Fruit fly (Drosophila melanogaster) whole organism, embryonic: ENCODE measurements around the gene CG5446.

Experiments used
- B-H2 ChIP-seq: fragments of 200-800 bp; sonication (Bioruptor generic); optimal IDR thresholded peaks from 2 replicates; lab custom pipeline; 2018; ENCODE audit warnings: missing biosample characterization, mild to moderate bottlenecking, missing genetic modification characterization
- CG1024 ChIP-seq: fragments of 200-800 bp; sonication (Bioruptor generic); IDR thresholded peaks from 2 replicates; pipeline ENCODE4 v1.3.6; 2022; ENCODE audit warnings: missing biosample characterization, missing genetic modification characterization
- CG11085 ChIP-seq: fragments of 200-800 bp; sonication (Bioruptor generic); IDR thresholded peaks from 2 replicates; pipeline ENCODE4 v1.3.6; 2022; ENCODE audit warnings: missing biosample characterization, missing genetic modification characterization
- CG14050 ChIP-seq: fragments of 200-800 bp; sonication (Bioruptor generic); IDR thresholded peaks from 3 replicates; pipeline ENCODE4 v1.3.6; 2022; ENCODE audit warnings: missing biosample characterization, missing genetic modification characterization
- CG17612 ChIP-seq: fragments of 200-800 bp; sonication (Bioruptor generic); IDR thresholded peaks from 2 replicates; pipeline ENCODE4 v1.3.6; 2022; ENCODE audit warnings: missing biosample characterization, missing genetic modification characterization
- CG17912 ChIP-seq: fragments of 200-800 bp; sonication (Bioruptor generic); optimal IDR thresholded peaks from 2 replicates; lab custom pipeline; 2018; ENCODE audit warnings: missing biosample characterization, mild to moderate bottlenecking, missing genetic modification characterization
- CG18476 ChIP-seq: fragments of 200-800 bp; sonication (Bioruptor generic); optimal IDR thresholded peaks from 2 replicates; lab custom pipeline; 2016; ENCODE audit warnings: missing biosample characterization, mild to moderate bottlenecking, missing genetic modification characterization
- CG18764 ChIP-seq: fragments of 200-800 bp; sonication (Bioruptor generic); optimal IDR thresholded peaks from 3 replicates; lab custom pipeline; 2016; ENCODE audit warnings: missing biosample characterization, missing genetic modification characterization
- CG2199 ChIP-seq: fragments of 200-800 bp; sonication (Bioruptor generic); IDR thresholded peaks from 3 replicates; pipeline ENCODE4 v1.3.6; 2022; ENCODE audit warnings: missing biosample characterization, missing genetic modification characterization
- CG32767 ChIP-seq: fragments of 200-800 bp; sonication (Bioruptor generic); IDR thresholded peaks from 2 replicates; pipeline ENCODE4 v1.3.6; 2022; ENCODE audit warnings: missing biosample characterization, missing genetic modification characterization
- CG34224 ChIP-seq: fragments of 200-800 bp; sonication (Bioruptor generic); IDR thresholded peaks from 3 replicates; pipeline ENCODE4 v1.3.6; 2022; ENCODE audit warnings: missing biosample characterization, missing genetic modification characterization; ENCODE audit not compliant: partially characterized antibody
- CG3847 ChIP-seq: fragments of 200-800 bp; sonication (Bioruptor generic); IDR thresholded peaks from 2 replicates; pipeline ENCODE4 v1.3.6; 2022; ENCODE audit warnings: missing biosample characterization, missing genetic modification characterization
- CG3995 ChIP-seq: fragments of 200-800 bp; sonication (Bioruptor generic); optimal IDR thresholded peaks from 3 replicates; lab custom pipeline; 2016; ENCODE audit warnings: missing biosample characterization, missing genetic modification characterization
- CG5245 ChIP-seq: fragments of 200-800 bp; sonication (Bioruptor generic); optimal IDR thresholded peaks from 3 replicates; lab custom pipeline; 2016; ENCODE audit warnings: missing biosample characterization, missing genetic modification characterization
- CG6175 ChIP-seq: fragments of 200-800 bp; sonication (Bioruptor generic); IDR thresholded peaks from 3 replicates; pipeline ENCODE4 v1.3.6; 2022; ENCODE audit warnings: missing biosample characterization, missing genetic modification characterization
- Dip2 ChIP-seq: fragments of 200-800 bp; sonication (Bioruptor generic); IDR thresholded peaks from 2 replicates; pipeline ENCODE4 v1.3.6; 2022; ENCODE audit warnings: missing biosample characterization, missing genetic modification characterization
- Dp ChIP-seq: fragments of 200-800 bp; sonication (Bioruptor generic); optimal IDR thresholded peaks from 2 replicates; lab custom pipeline; 2018; ENCODE audit warnings: missing biosample characterization, mild to moderate bottlenecking, missing genetic modification characterization, moderate library complexity
- Fer1 ChIP-seq: fragments of 200-800 bp; sonication (Bioruptor generic); optimal IDR thresholded peaks from 2 replicates; lab custom pipeline; 2017; ENCODE audit warnings: missing biosample characterization, mild to moderate bottlenecking, missing genetic modification characterization
- HmgZ ChIP-seq: fragments of 200-800 bp; sonication (Bioruptor generic); optimal IDR thresholded peaks from 2 replicates; lab custom pipeline; 2018; ENCODE audit warnings: missing biosample characterization, mild to moderate bottlenecking, missing genetic modification characterization
- Hr51 ChIP-seq, 2 experiments: fragments of 200-800 bp; sonication (Bioruptor generic); optimal IDR thresholded peaks; 2 replicates in 1 of 2; 3 replicates in 1 of 2; lab custom pipeline; 2016 to 2018; ENCODE audit warnings: missing biosample characterization in 2 of 2, missing genetic modification characterization in 2 of 2, mild to moderate bottlenecking in 1 of 2, moderate library complexity in 1 of 2
- Hsf ChIP-seq: fragments of 200-800 bp; sonication (Bioruptor generic); optimal IDR thresholded peaks from 3 replicates; lab custom pipeline; 2016; ENCODE audit warnings: missing biosample characterization, missing genetic modification characterization
- Lhr ChIP-seq: fragments of 200-800 bp; sonication (Bioruptor generic); optimal IDR thresholded peaks from 3 replicates; lab custom pipeline; 2017; ENCODE audit warnings: mild to moderate bottlenecking, missing biosample characterization, missing genetic modification reagents, missing genetic modification characterization
- Lpt ChIP-seq: fragments of >200 bp; optimal IDR thresholded peaks from 2 replicates; lab custom pipeline; 2018; ENCODE audit warnings: missing biosample characterization, missing genetic modification characterization
- Mad ChIP-seq: fragments of 200-800 bp; sonication (Bioruptor generic); optimal IDR thresholded peaks from 2 replicates; lab custom pipeline; 2016; ENCODE audit warnings: missing biosample characterization, missing genetic modification characterization
- Meics ChIP-seq: fragments of 200-800 bp; sonication (Bioruptor generic); optimal IDR thresholded peaks from 2 replicates; lab custom pipeline; 2017; ENCODE audit warnings: missing biosample characterization, mild to moderate bottlenecking, missing genetic modification characterization
- Mrtf ChIP-seq: fragments of 200-800 bp; sonication (Bioruptor generic); IDR thresholded peaks from 3 replicates; pipeline ENCODE4 v1.3.6; 2022; ENCODE audit warnings: missing biosample characterization, missing genetic modification characterization
- NC2α ChIP-seq: fragments of 200-800 bp; sonication (Bioruptor generic); optimal IDR thresholded peaks from 2 replicates; lab custom pipeline; 2016; ENCODE audit warnings: missing biosample characterization, missing genetic modification characterization
- Opbp ChIP-seq: fragments of 200-800 bp; sonication (Bioruptor generic); IDR thresholded peaks from 3 replicates; pipeline ENCODE4 v1.3.6; 2022; ENCODE audit warnings: missing biosample characterization, missing genetic modification characterization; ENCODE audit not compliant: partially characterized antibody
- Spps ChIP-seq: fragments of 200-800 bp; sonication (Bioruptor generic); optimal IDR thresholded peaks from 2 replicates; lab custom pipeline; 2018; ENCODE audit warnings: missing biosample characterization, mild to moderate bottlenecking, missing genetic modification characterization
- Sry-δ ChIP-seq: fragments of 200-800 bp; sonication (Bioruptor generic); optimal IDR thresholded peaks from 2 replicates; lab custom pipeline; 2016; ENCODE audit warnings: missing biosample characterization, missing genetic modification characterization
- Tbp ChIP-seq: fragments of >200 bp; optimal IDR thresholded peaks from 2 replicates; lab custom pipeline; 2018; ENCODE audit warnings: missing biosample characterization, missing genetic modification characterization
- Usf ChIP-seq: fragments of 200-800 bp; sonication (Bioruptor generic); optimal IDR thresholded peaks from 2 replicates; lab custom pipeline; 2017; ENCODE audit warnings: missing genotype, missing biosample characterization, missing genetic modification characterization
- ap ChIP-seq: fragments of 200-800 bp; sonication (Bioruptor generic); IDR thresholded peaks from 2 replicates; pipeline ENCODE4 v1.3.6; 2022; ENCODE audit warnings: missing biosample characterization, missing genetic modification characterization
- ato ChIP-seq: fragments of 200-800 bp; sonication (Bioruptor generic); IDR thresholded peaks from 2 replicates; pipeline ENCODE4 v1.3.6; 2022; ENCODE audit warnings: missing biosample characterization, missing genetic modification characterization; ENCODE audit not compliant: partially characterized antibody
- bigmax ChIP-seq: fragments of 200-800 bp; sonication (Bioruptor generic); optimal IDR thresholded peaks from 2 replicates; lab custom pipeline; 2018; ENCODE audit warnings: missing biosample characterization, mild to moderate bottlenecking, missing genetic modification characterization
- caup ChIP-seq: fragments of 200-800 bp; sonication (Bioruptor generic); optimal IDR thresholded peaks from 3 replicates; lab custom pipeline; 2017; ENCODE audit warnings: missing biosample characterization, mild to moderate bottlenecking, missing genetic modification characterization, moderate library complexity; ENCODE audit not compliant: severe bottlenecking
- chinmo ChIP-seq: fragments of 200-800 bp; sonication (Bioruptor generic); IDR thresholded peaks from 4 replicates; pipeline ENCODE4 v1.3.6; 2022; ENCODE audit warnings: missing biosample characterization, missing genetic modification characterization; ENCODE audit not compliant: partially characterized antibody
- dm ChIP-seq: fragments of 200-800 bp; sonication (Bioruptor generic); optimal IDR thresholded peaks from 3 replicates; lab custom pipeline; 2016; ENCODE audit warnings: missing biosample characterization, missing genetic modification characterization
- dmrt11E ChIP-seq: fragments of 200-800 bp; sonication (Bioruptor generic); optimal IDR thresholded peaks from 3 replicates; lab custom pipeline; 2018; ENCODE audit warnings: missing biosample characterization, mild to moderate bottlenecking, missing genetic modification characterization, moderate library complexity
- esg ChIP-seq: fragments of 200-800 bp; sonication (Bioruptor generic); conservative IDR thresholded peaks from 2 replicates; pipeline ENCODE4 v1.3.6; 2022; ENCODE audit warnings: missing biosample characterization, missing genetic modification characterization
- eyg ChIP-seq: fragments of 200-800 bp; sonication (Bioruptor generic); optimal IDR thresholded peaks from 3 replicates; lab custom pipeline; 2016; ENCODE audit warnings: missing biosample characterization, missing genetic modification characterization
- fd64A ChIP-seq: fragments of 200-800 bp; sonication (Bioruptor generic); optimal IDR thresholded peaks from 3 replicates; lab custom pipeline; 2018; ENCODE audit warnings: missing biosample characterization, mild to moderate bottlenecking, missing genetic modification characterization
- fd96Cb ChIP-seq: fragments of 200-800 bp; sonication (Bioruptor generic); optimal IDR thresholded peaks from 2 replicates; lab custom pipeline; 2018; ENCODE audit warnings: missing biosample characterization, mild to moderate bottlenecking, missing genetic modification characterization, moderate library complexity
- grn ChIP-seq: fragments of 200-800 bp; sonication (Bioruptor generic); optimal IDR thresholded peaks from 3 replicates; lab custom pipeline; 2017; ENCODE audit warnings: missing biosample characterization, missing genetic modification characterization
- hth ChIP-seq: fragments of >200 bp; optimal IDR thresholded peaks from 2 replicates; lab custom pipeline; 2017; ENCODE audit warnings: inconsistent platforms
- kay ChIP-seq: fragments of 200-800 bp; sonication (Bioruptor generic); optimal IDR thresholded peaks from 2 replicates; lab custom pipeline; 2016; ENCODE audit warnings: missing biosample characterization, missing genetic modification characterization
- maf-S ChIP-seq: fragments of 200-800 bp; sonication (Bioruptor generic); optimal IDR thresholded peaks from 2 replicates; lab custom pipeline; 2016; ENCODE audit warnings: missing biosample characterization, missing genetic modification characterization
- psq ChIP-seq: fragments of 200-800 bp; sonication (Bioruptor generic); optimal IDR thresholded peaks from 2 replicates; lab custom pipeline; 2017; ENCODE audit warnings: missing biosample characterization, missing genetic modification characterization
- sens-2 ChIP-seq: fragments of 200-800 bp; sonication (Bioruptor generic); IDR thresholded peaks from 2 replicates; pipeline ENCODE4 v1.3.6; 2022; ENCODE audit warnings: missing biosample characterization, missing genetic modification characterization
- sob ChIP-seq: fragments of 200-800 bp; sonication (Bioruptor generic); IDR thresholded peaks from 2 replicates; pipeline ENCODE4 v1.3.6; 2022; ENCODE audit warnings: missing biosample characterization, missing genetic modification characterization
- stc ChIP-seq: fragments of 200-800 bp; sonication (Bioruptor generic); IDR thresholded peaks from 2 replicates; pipeline ENCODE4 v1.3.6; 2022; ENCODE audit warnings: missing biosample characterization, missing genetic modification characterization
- vnd ChIP-seq: fragments of 200-800 bp; sonication (Bioruptor generic); IDR thresholded peaks from 3 replicates; pipeline ENCODE4 v1.3.6; 2022; ENCODE audit warnings: missing biosample characterization, missing genetic modification characterization; ENCODE audit not compliant: partially characterized antibody
- wek ChIP-seq: fragments of 200-800 bp; sonication (Bioruptor generic); optimal IDR thresholded peaks from 3 replicates; lab custom pipeline; 2018; ENCODE audit warnings: missing biosample characterization, mild to moderate bottlenecking, missing genetic modification characterization, moderate library complexity

CG5446 gene

DNA sequence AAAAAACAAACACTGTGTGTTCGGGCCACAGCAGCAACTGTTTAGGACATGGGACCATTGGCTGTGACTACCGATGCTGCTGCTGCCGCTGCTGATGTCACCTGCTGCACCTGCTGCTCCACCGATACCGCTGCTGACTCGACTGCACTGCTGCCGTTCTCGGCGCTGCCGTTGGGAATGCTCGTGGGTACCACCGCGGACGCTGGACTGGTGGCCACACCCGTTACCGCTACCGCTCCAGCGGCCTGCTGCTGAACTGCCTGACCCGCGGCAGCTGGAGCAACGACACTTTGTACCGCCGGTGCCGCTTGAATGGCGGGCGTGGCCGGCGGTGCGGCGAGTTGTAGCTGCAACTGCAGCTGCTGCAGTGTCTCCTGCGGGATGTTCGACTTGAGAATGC, 30.2 kb upstream of the CG5446 start (continued):
- TF ChIP-seq Lhr (GFP tag; lab: Kevin White, UChicago) (no peak), grn (no peak), Hr51 (GFP tag; optimal IDR thresholded peaks at IDR 0.05; lab: Kevin White, UChicago) (no peak), esg (GFP tag; lab: Robert Waterston, UW) (no peak), Mad (peak; percentile 9), CG5245 (GFP tag; lab: Kevin White, UChicago) (no peak), Spps (tag; lab: Kevin White, UChicago) (no peak), Dip2 (GFP tag; lab: Robert Waterston, UW) (no peak), ap (GFP tag; lab: Robert Waterston, UW) (no peak), Usf (GFP tag; lab: Kevin White, UChicago) (no peak), CG3847 (0 out of 2 replicates have a peak, but pooled peaks have one; percentile 10), sob (GFP tag; lab: Robert Waterston, UW) (no peak), dm (GFP tag; lab: Kevin White, UChicago) (no peak), stc (GFP tag; lab: Robert Waterston, UW) (no peak), CG14050 (GFP tag; lab: Robert Waterston, UW) (no peak), eyg (no peak), chinmo (GFP tag; lab: Robert Waterston, UW) (no peak), hth (lab: Kevin White, UChicago) (no peak), sens-2 (GFP tag; lab: Robert Waterston, UW) (no peak), bigmax (GFP tag; lab: Kevin White, UChicago) (no peak), Opbp (GFP tag; lab: Robert Waterston, UW) (no peak), ato (GFP tag; lab: Robert Waterston, UW) (no peak), Hsf (GFP tag; lab: Kevin White, UChicago) (no peak), Meics (GFP tag; lab: Kevin White, UChicago) (no peak), CG32767 (GFP tag; lab: Robert Waterston, UW) (no peak), CG11085 (GFP tag; lab: Robert Waterston, UW) (0 out of 2 replicates have a peak, but pooled peaks have one; percentile 19), dmrt11E (tag; lab: Kevin White, UChicago) (no peak), fd64A (GFP tag; lab: Kevin White, UChicago) (no peak), wek (GFP tag; lab: Kevin White, UChicago) (no peak), NC2α (GFP tag; lab: Kevin White, UChicago) (no peak), CG6175 (no peak), Tbp (GFP tag; lab: Kevin White, UChicago) (no peak), vnd (GFP tag; lab: Robert Waterston, UW) (no peak), Lpt (GFP tag; lab: Kevin White, UChicago) (no peak), Dp (GFP tag; lab: Kevin White, UChicago) (no peak), CG2199 (0 out of 3 replicates have a peak, but pooled peaks have one; percentile 25), kay (GFP tag; lab: Kevin White, UChicago) (no peak), maf-S (no peak), CG17912 (no peak), HmgZ (tag; lab: Kevin White, UChicago) (no peak), CG34224 (no peak), caup (GFP tag; lab: Kevin White, UChicago) (no peak), fd96Cb (tag; lab: Kevin White, UChicago) (no peak), psq (no peak), CG1024 (GFP tag; lab: Robert Waterston, UW) (no peak), CG18476 (GFP tag; lab: Kevin White, UChicago) (no peak), Mrtf (GFP tag; lab: Robert Waterston, UW) (no peak), Sry-δ (no peak), CG3995 (GFP tag; lab: Kevin White, UChicago) (no peak), CG17612 (no peak), Fer1 (GFP tag; lab: Kevin White, UChicago) (no peak), CG18764 (no peak), B-H2 (GFP tag; lab: Kevin White, UChicago) (no peak)
